Worm (Caenorhabditis elegans) whole organism, mixed stage, embryonic: Measurements from ENCODE around the gene ZC373.3.

Experiments
- M03D4.4 ChIP-seq: sonication (generic microtip); optimal IDR thresholded peaks from 2 replicates; lab custom pipeline; 2017; ENCODE audit warnings: mild to moderate bottlenecking, missing genetic modification characterization, missing compliant biosample characterization
- blmp-1 ChIP-seq: fragments of 150-350 bp; optimal IDR thresholded peaks from 2 replicates; lab custom pipeline; 2014; ENCODE audit warnings: missing biosample characterization, missing genetic modification characterization
- elt-3 ChIP-seq: fragments of 150-350 bp; optimal IDR thresholded peaks from 2 replicates; lab custom pipeline; 2014; ENCODE audit warnings: missing biosample characterization, missing genetic modification characterization
- lin-13 ChIP-seq: fragments of 150-350 bp; optimal IDR thresholded peaks from 2 replicates; lab custom pipeline; 2014; ENCODE audit warnings: missing biosample characterization, missing genetic modification characterization
- lsy-2 ChIP-seq: fragments of 150-350 bp; optimal IDR thresholded peaks from 2 replicates; lab custom pipeline; 2014; ENCODE audit warnings: missing biosample characterization, missing genetic modification characterization
- mls-2 ChIP-seq: sonication (generic microtip); optimal IDR thresholded peaks from 2 replicates; lab custom pipeline; 2016; ENCODE audit warnings: mild to moderate bottlenecking, missing genetic modification characterization, moderate library complexity, missing compliant biosample characterization
- nhr-237 ChIP-seq: fragments of 150-350 bp; optimal IDR thresholded peaks from 2 replicates; lab custom pipeline; 2014; ENCODE audit warnings: missing biosample characterization, missing genetic modification characterization
- nhr-76 ChIP-seq: sonication (generic microtip); optimal IDR thresholded peaks from 2 replicates; lab custom pipeline; 2017; ENCODE audit warnings: missing biosample characterization, missing genetic modification characterization
- pha-4 ChIP-seq: fragments of 150-350 bp; optimal IDR thresholded peaks from 2 replicates; lab custom pipeline; 2018; ENCODE audit warnings: missing biosample characterization, missing genetic modification reagents, missing genetic modification characterization
- sem-2 ChIP-seq: fragments of 200-800 bp; sonication (Bioruptor generic); optimal IDR thresholded peaks from 2 replicates; lab custom pipeline; 2018; ENCODE audit warnings: mild to moderate bottlenecking, missing genetic modification characterization, missing compliant biosample characterization
- unc-62 ChIP-seq: fragments of 150-350 bp; optimal IDR thresholded peaks from 2 replicates; lab custom pipeline; 2014; ENCODE audit warnings: missing biosample characterization, missing genetic modification reagents, missing genetic modification characterization
- ztf-11 ChIP-seq: fragments of 150-350 bp; optimal IDR thresholded peaks from 2 replicates; lab custom pipeline; 2014; ENCODE audit warnings: missing biosample characterization, missing genetic modification characterization

DNA sequence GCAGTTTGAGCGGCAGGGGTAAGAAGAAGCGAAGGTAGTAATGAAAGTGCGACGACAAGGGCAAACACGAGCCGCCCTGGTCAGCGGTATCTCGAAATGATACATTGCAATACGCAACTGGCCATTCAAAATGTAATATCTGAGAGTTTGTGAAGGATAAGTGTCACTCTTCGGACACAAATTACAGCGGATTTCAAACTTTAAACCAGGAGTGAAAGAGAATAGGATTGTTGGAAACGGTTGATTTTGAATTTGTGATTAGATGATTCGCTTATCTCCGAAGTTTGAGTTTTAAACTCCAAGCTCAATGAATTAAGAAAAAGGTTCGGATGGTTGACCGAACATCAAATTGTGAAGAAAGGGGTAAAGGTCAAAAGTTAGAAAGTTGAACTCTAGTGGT is 13.0 kb upstream of the ZC373.3 start, which contains the start of gene ZC374.2:
- TF ChIP-seq sem-2 (GFP tag; lab: Kevin White, UChicago) (no peak), ztf-11 (no peak), elt-3 (tag; lab: Kevin White, UChicago) (no peak), nhr-237 (tag; lab: Kevin White, UChicago) (no peak), nhr-76 (no peak), lsy-2 (no peak), pha-4 (no peak), mls-2 (tag; lab: Kevin White, UChicago) (no peak), M03D4.4 (tag; lab: Kevin White, UChicago) (no peak), lin-13 (tag; lab: Kevin White, UChicago) (no peak), unc-62 (GFP tag; lab: Kevin White, UChicago) (no peak), blmp-1 (no peak)
